Fruit fly (Drosophila melanogaster): ENCODE measurements around the gene croc.

The croc gene

dm6 chr3L:21509488-21510122, 33.3 kb upstream of the croc start (continued):
- TF ChIP-seq CG33213 (GFP tag; optimal IDR thresholded peaks at IDR 0.05) (no peak), CG10147 (GFP tag; optimal IDR thresholded peaks at IDR 0.05) (no peak), unc-4 (GFP tag; IDR thresholded peaks at IDR 0.05; ENCODE audit: partially characterized antibody) (no peak), E2f1 (GFP tag; IDR thresholded peaks at IDR 0.05) (no peak), knrl (GFP tag; IDR thresholded peaks at IDR 0.05; ENCODE audit: partially characterized antibody) (no peak), CG3726 (GFP tag; IDR thresholded peaks at IDR 0.05) (no peak), bab2 (GFP tag; optimal IDR thresholded peaks at IDR 0.05) (no peak), CG30431 (GFP tag; optimal IDR thresholded peaks at IDR 0.05) (no peak), Sox102F (GFP tag; optimal IDR thresholded peaks at IDR 0.05) (peak; percentile 44), CG1832 (GFP tag; optimal IDR thresholded peaks at IDR 0.05) (no peak), dmrt99B (tag; optimal IDR thresholded peaks at IDR 0.05) (peak; percentile 50), Bteb2 (GFP tag; optimal IDR thresholded peaks at IDR 0.05) (no peak), Dip2 (GFP tag; IDR thresholded peaks at IDR 0.05) (no peak), stwl (tag; optimal IDR thresholded peaks at IDR 0.05) (no peak), CG8290 (GFP tag; optimal IDR thresholded peaks at IDR 0.05) (no peak), CG8290 (tag; optimal IDR thresholded peaks at IDR 0.05) (peak in 1 of 2 experiments; percentile 49), CG34422 (GFP tag; IDR thresholded peaks at IDR 0.05) (no peak), sisA (GFP tag; IDR thresholded peaks at IDR 0.05) (no peak), CG16779 (GFP tag; IDR thresholded peaks at IDR 0.05) (no peak), pho (GFP tag; optimal IDR thresholded peaks at IDR 0.05) (peak; percentile 42), fd96Cb (tag; optimal IDR thresholded peaks at IDR 0.05) (peak; percentile 28), h (optimal IDR thresholded peaks at IDR 0.05) (no peak), gfzf (GFP tag; optimal IDR thresholded peaks at IDR 0.05) (no peak), yki (optimal IDR thresholded peaks at IDR 0.05) (no peak), gem (tag; optimal IDR thresholded peaks at IDR 0.05) (peak; percentile 70), CG14050 (GFP tag; IDR thresholded peaks at IDR 0.05) (no peak), ttk (GFP tag; IDR thresholded peaks at IDR 0.05) (no peak), CG32772 (GFP tag; IDR thresholded peaks at IDR 0.05) (no peak), pb (GFP tag; optimal IDR thresholded peaks at IDR 0.05) (peak; percentile 17), CG8388 (GFP tag; optimal IDR thresholded peaks at IDR 0.05) (peak; percentile 46), Poxn (GFP tag; IDR thresholded peaks at IDR 0.05) (no peak), croc (GFP tag; conservative IDR thresholded peaks at IDR 0.05) (no peak), salm (tag; optimal IDR thresholded peaks at IDR 0.05) (no peak), CG8359 (GFP tag; optimal IDR thresholded peaks at IDR 0.05; ENCODE audit: borderline replicate concordance) (peak; percentile 3), CG13894 (tag; optimal IDR thresholded peaks at IDR 0.05) (no peak), Hsf (GFP tag; optimal IDR thresholded peaks at IDR 0.05) (peak; percentile 50), CG2120 (GFP tag; optimal IDR thresholded peaks at IDR 0.05) (peak; percentile 73), Tbp (GFP tag; optimal IDR thresholded peaks at IDR 0.05) (no peak), CG4282 (GFP tag; optimal IDR thresholded peaks at IDR 0.05) (no peak), zen (tag; optimal IDR thresholded peaks at IDR 0.05) (no peak), Dad (GFP tag; optimal IDR thresholded peaks at IDR 0.05) (no peak), CG11093 (GFP tag; IDR thresholded peaks at IDR 0.05) (no peak), zfh2 (GFP tag; optimal IDR thresholded peaks at IDR 0.05) (peak; percentile 36), abd-A (tag; optimal IDR thresholded peaks at IDR 0.05) (no peak), Scr (GFP tag; IDR thresholded peaks at IDR 0.05; ENCODE audit: partially characterized antibody) (no peak), bcd (GFP tag; optimal IDR thresholded peaks at IDR 0.05) (peak; percentile 6), slbo (GFP tag; IDR thresholded peaks at IDR 0.05) (peak; percentile 57), CG30020 (tag; optimal IDR thresholded peaks at IDR 0.05) (no peak), CG12236 (GFP tag; optimal IDR thresholded peaks at IDR 0.05) (no peak), B-H2 (GFP tag; optimal IDR thresholded peaks at IDR 0.05) (no peak), CG32767 (GFP tag; IDR thresholded peaks at IDR 0.05) (no peak), Dbx (GFP tag; IDR thresholded peaks at IDR 0.05) (0 out of 3 replicates have a peak, but pooled peaks have one; percentile 24)
